Worm (Caenorhabditis elegans): ENCODE measurements around the gene clec-255.

Gene clec-255

DNA sequence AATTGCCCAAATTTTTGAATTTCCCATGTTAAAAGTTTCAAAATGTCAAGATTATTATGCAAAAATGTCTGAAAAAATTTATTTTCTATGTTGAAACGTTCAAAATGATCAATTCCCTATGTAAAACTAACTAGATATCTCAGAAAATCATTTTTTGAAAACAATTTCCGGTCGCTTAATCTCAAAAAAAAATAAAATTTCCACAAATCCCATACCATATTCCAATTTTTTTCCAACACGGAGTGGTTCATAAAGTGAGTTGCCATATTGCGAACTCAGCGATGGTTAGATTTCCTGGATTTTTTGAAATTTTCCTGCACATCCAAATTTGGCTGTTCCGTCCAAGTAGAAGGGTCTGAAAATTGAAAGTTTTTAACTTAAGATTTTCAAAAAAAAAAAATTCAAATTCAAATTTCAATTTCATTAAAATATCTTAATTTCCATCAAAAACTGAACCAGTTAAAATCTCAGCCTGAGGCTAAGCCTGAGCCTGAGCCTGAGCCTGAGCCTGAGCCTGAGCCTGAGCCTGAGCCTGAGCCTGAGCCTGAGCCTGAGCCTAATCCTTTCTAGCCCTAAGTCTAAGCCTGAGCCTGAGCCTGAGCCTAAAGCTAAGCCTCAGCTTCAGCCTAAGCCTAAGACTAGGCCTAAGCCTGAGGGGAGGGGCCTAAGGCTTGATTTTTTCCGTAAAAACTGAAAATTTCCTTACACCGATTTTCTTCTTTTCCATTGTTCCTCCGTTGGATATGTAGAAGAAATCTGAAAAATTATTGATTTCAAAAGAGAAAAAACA lies 47.8 kb downstream of the clec-255 start:
- peak; percentile 88 for TF ChIP-seq dve-1 (tag; optimal IDR thresholded peaks at IDR 0.05)
- TF ChIP-seq elt-4 (tag; optimal IDR thresholded peaks at IDR 0.05) = no peak
- TF ChIP-seq gmeb-2 (tag; optimal IDR thresholded peaks at IDR 0.05) = no peak
- peak; percentile 35 for TF ChIP-seq odd-2 (tag; optimal IDR thresholded peaks at IDR 0.05)
- no peak for TF ChIP-seq Y22D7AL.16 (tag; optimal IDR thresholded peaks at IDR 0.05)
- no peak for TF ChIP-seq ztf-16 (tag; optimal IDR thresholded peaks at IDR 0.05)
- TF ChIP-seq ceh-9 (tag; optimal IDR thresholded peaks at IDR 0.05) = peak; percentile 37

DNA sequence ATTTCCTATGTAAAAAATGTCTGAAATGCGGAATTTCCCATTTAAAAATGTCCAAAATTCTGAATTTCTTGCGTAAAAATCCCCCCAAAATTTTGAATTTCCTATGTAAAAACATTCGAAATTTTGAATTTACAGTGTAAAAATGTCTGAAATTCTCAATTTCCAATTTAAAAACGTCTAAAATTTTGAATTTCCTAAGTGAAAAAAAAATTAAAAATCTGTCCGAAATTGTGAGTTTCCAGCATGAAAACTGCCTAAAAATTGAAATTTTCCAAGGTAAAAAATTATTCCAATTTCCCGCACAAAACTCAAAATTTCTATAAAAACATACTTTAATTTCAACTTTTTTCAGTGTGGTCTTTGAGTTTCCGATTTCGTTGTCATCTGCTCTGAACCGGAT lies 48.6 kb downstream of the clec-255 start:
- TF ChIP-seq npax-4 (tag; optimal IDR thresholded peaks at IDR 0.05) = no peak
- peak; percentile 7 for TF ChIP-seq unc-86 (tag; optimal IDR thresholded peaks at IDR 0.05)

DNA sequence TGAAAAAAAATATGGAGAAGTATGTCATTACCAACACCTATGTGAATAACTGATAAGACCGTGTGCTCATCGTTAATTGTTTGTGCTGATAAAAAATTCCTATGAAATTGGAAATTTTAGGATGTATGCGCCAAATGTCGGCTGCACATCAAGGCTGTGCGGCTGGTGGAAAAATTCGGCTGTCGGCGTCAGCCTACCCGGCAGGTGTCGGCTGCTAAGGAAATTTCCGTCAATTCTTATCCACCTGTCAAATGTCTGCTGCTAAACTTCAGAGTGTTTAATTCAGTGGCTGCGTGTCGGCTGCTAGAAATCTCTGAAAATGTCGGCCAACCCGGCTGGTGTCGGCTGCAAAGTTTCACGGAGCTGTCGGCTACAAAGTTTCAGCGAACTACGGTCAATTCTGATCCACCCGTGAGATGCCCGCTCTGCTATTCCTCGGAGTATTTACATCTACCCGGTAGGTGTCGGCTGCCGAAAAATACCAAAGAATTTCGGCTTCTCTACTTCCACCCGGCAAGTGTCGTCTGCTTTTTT lies 50.5 kb downstream of the clec-255 start, which contains the start of gene Y17D7C.2:
TSS of gene Y17D7C.2 (minus strand) at position 32 of the 534 bp plus-strand sequence.
- TF ChIP-seq ceh-6 (GFP tag; optimal IDR thresholded peaks at IDR 0.05) (peak; percentile 46), ceh-2 (tag; optimal IDR thresholded peaks at IDR 0.05) (no peak), rnt-1 (tag; optimal IDR thresholded peaks at IDR 0.05) (peak; percentile 40), sox-4 (tag; optimal IDR thresholded peaks at IDR 0.05) (no peak), hlh-13 (GFP tag; optimal IDR thresholded peaks at IDR 0.05) (peak; percentile 32), tbx-7 (tag; optimal IDR thresholded peaks at IDR 0.05) (peak; percentile 13), lim-6 (tag; optimal IDR thresholded peaks at IDR 0.05) (no peak), pat-9 (tag; optimal IDR thresholded peaks at IDR 0.05) (peak; percentile 36), ahr-1 (tag; optimal IDR thresholded peaks at IDR 0.05) (peak; percentile 2), K02D7.2 (tag; optimal IDR thresholded peaks at IDR 0.05) (no peak), syd-9 (tag; optimal IDR thresholded peaks at IDR 0.05) (peak; percentile 21), elt-2 (tag; optimal IDR thresholded peaks at IDR 0.05) (peak; percentile 66), zip-5 (tag; optimal IDR thresholded peaks at IDR 0.05) (peak; percentile 2), ceh-19 (GFP tag; optimal IDR thresholded peaks at IDR 0.05) (peak; percentile 65), odd-2 (tag; optimal IDR thresholded peaks at IDR 0.05) (no peak), ceh-31 (tag; optimal IDR thresholded peaks at IDR 0.05) (peak; percentile 2), nhr-232 (tag; optimal IDR thresholded peaks at IDR 0.05) (peak; percentile 57)
